Fruit fly (Drosophila melanogaster) whole organism, embryonic: ENCODE measurements around the gene CG34126.

Experiments used
- Ada2b ChIP-seq: fragments of 200-800 bp; sonication (Bioruptor generic); IDR thresholded peaks from 2 replicates; pipeline ENCODE4 v1.3.6; 2022; ENCODE audit warnings: missing biosample characterization, missing genetic modification characterization
- Adf1 ChIP-seq: fragments of 200-800 bp; sonication (Bioruptor generic); IDR thresholded peaks from 2 replicates; pipeline ENCODE4 v1.3.6; 2022; ENCODE audit warnings: missing biosample characterization, missing genetic modification characterization
- Blimp-1 ChIP-seq: fragments of 200-800 bp; sonication (Bioruptor generic); optimal IDR thresholded peaks from 3 replicates; lab custom pipeline; 2018; ENCODE audit warnings: missing biosample characterization, missing genetic modification characterization, mild to moderate bottlenecking, moderate library complexity, missing genetic modification reagents
- CG10462 ChIP-seq: fragments of 200-800 bp; sonication (Bioruptor generic); optimal IDR thresholded peaks from 2 replicates; lab custom pipeline; 2016; ENCODE audit warnings: missing biosample characterization, missing genetic modification characterization
- CG11504 ChIP-seq: fragments of 200-800 bp; sonication (Bioruptor generic); optimal IDR thresholded peaks from 3 replicates; lab custom pipeline; 2019; ENCODE audit warnings: missing biosample characterization, mild to moderate bottlenecking, missing genetic modification characterization, moderate library complexity
- CG14050 ChIP-seq: fragments of 200-800 bp; sonication (Bioruptor generic); IDR thresholded peaks from 3 replicates; pipeline ENCODE4 v1.3.6; 2022; ENCODE audit warnings: missing biosample characterization, missing genetic modification characterization
- CG14860 ChIP-seq: fragments of 200-800 bp; sonication (Bioruptor generic); IDR thresholded peaks from 3 replicates; pipeline ENCODE4 v1.3.6; 2022; ENCODE audit warnings: missing biosample characterization, missing genetic modification characterization; ENCODE audit not compliant: partially characterized antibody
- CG17385 ChIP-seq: fragments of 200-800 bp; sonication (Bioruptor generic); optimal IDR thresholded peaks from 3 replicates; lab custom pipeline; 2018; ENCODE audit warnings: missing biosample characterization, mild to moderate bottlenecking, missing genetic modification characterization
- CG2199 ChIP-seq: fragments of 200-800 bp; sonication (Bioruptor generic); IDR thresholded peaks from 3 replicates; pipeline ENCODE4 v1.3.6; 2022; ENCODE audit warnings: missing biosample characterization, missing genetic modification characterization
- CG42726 ChIP-seq: fragments of 200-800 bp; sonication (Bioruptor generic); IDR thresholded peaks from 2 replicates; pipeline ENCODE4 v1.3.6; 2022; ENCODE audit warnings: missing biosample characterization, missing genetic modification characterization; ENCODE audit not compliant: partially characterized antibody
- CG4282 ChIP-seq: fragments of 200-800 bp; sonication (Bioruptor generic); optimal IDR thresholded peaks from 2 replicates; lab custom pipeline; 2016; ENCODE audit warnings: missing biosample characterization, missing genetic modification characterization
- CG4328 ChIP-seq: fragments of 200-800 bp; sonication (Bioruptor generic); optimal IDR thresholded peaks from 3 replicates; lab custom pipeline; 2017; ENCODE audit warnings: missing biosample characterization, missing genetic modification reagents, missing genetic modification characterization
- CG6813 ChIP-seq: fragments of 200-800 bp; sonication (Bioruptor generic); optimal IDR thresholded peaks from 2 replicates; lab custom pipeline; 2017; ENCODE audit warnings: missing biosample characterization, missing genetic modification characterization, mild to moderate bottlenecking, moderate library complexity, missing genetic modification reagents
- CG7556 ChIP-seq: fragments of 200-800 bp; sonication (Bioruptor generic); optimal IDR thresholded peaks from 2 replicates; lab custom pipeline; 2017; ENCODE audit warnings: missing biosample characterization, mild to moderate bottlenecking, missing genetic modification characterization
- CG9609 ChIP-seq: fragments of 200-800 bp; sonication (Bioruptor generic); optimal IDR thresholded peaks from 3 replicates; lab custom pipeline; 2016; ENCODE audit warnings: missing biosample characterization, missing genetic modification characterization
- CHES-1-like ChIP-seq: fragments of 200-800 bp; sonication (Bioruptor generic); optimal IDR thresholded peaks from 2 replicates; lab custom pipeline; 2016; ENCODE audit warnings: missing biosample characterization, missing genetic modification characterization
- CkIIα-i1 ChIP-seq: fragments of 200-800 bp; sonication (Bioruptor generic); IDR thresholded peaks from 2 replicates; pipeline ENCODE4 v1.3.6; 2022; ENCODE audit warnings: missing biosample characterization, missing genetic modification characterization
- Dek ChIP-seq: fragments of 200-800 bp; sonication (Bioruptor generic); optimal IDR thresholded peaks from 3 replicates; lab custom pipeline; 2019; ENCODE audit warnings: missing biosample characterization, mild to moderate bottlenecking, missing genetic modification characterization, moderate library complexity
- Eip74EF ChIP-seq, 2 experiments: fragments of 200-800 bp in 1 of 2; fragments of >200 bp in 1 of 2; sonication (Bioruptor generic) in 1 of 2; optimal IDR thresholded peaks; 2 replicates each; lab custom pipeline; 2017 to 2019; ENCODE audit warnings: missing biosample characterization in 2 of 2, missing genetic modification characterization in 2 of 2, mild to moderate bottlenecking in 1 of 2, moderate library complexity in 1 of 2
- Med ChIP-seq: fragments of 200-800 bp; sonication (Bioruptor generic); peaks from one replicate; lab custom pipeline; 2016; ENCODE audit warnings: missing biosample characterization, missing genetic modification characterization, mild to moderate bottlenecking, inconsistent platforms, moderate library complexity
- Myb ChIP-seq: fragments of 200-800 bp; sonication (Bioruptor generic); optimal IDR thresholded peaks from 2 replicates; lab custom pipeline; 2016; ENCODE audit warnings: missing biosample characterization, missing genetic modification characterization
- Nf-YB ChIP-seq: fragments of 200-800 bp; sonication (Bioruptor generic); optimal IDR thresholded peaks from 3 replicates; lab custom pipeline; 2019; ENCODE audit warnings: missing biosample characterization, mild to moderate bottlenecking, missing genetic modification characterization, moderate library complexity
- Sin3A ChIP-seq: fragments of >200 bp; optimal IDR thresholded peaks from 2 replicates; lab custom pipeline; 2018
- Six4 ChIP-seq: fragments of 200-800 bp; sonication (Bioruptor generic); optimal IDR thresholded peaks from 2 replicates; lab custom pipeline; 2016; ENCODE audit warnings: missing biosample characterization, missing genetic modification characterization
- Sry-β ChIP-seq: fragments of 200-800 bp; sonication (Bioruptor generic); optimal IDR thresholded peaks from 2 replicates; lab custom pipeline; 2018; ENCODE audit warnings: missing biosample characterization, mild to moderate bottlenecking, missing genetic modification characterization, moderate library complexity
- Stat92E ChIP-seq, 3 experiments: fragments of >200 bp in 2 of 3; fragments of 200-800 bp in 1 of 3; sonication (Bioruptor generic) in 1 of 3; optimal IDR thresholded peaks; 2 replicates each; lab custom pipeline; 2017 to 2019; ENCODE audit warnings: missing biosample characterization in 3 of 3, missing genetic modification characterization in 3 of 3, mild to moderate bottlenecking in 1 of 3, moderate library complexity in 1 of 3
- TFAM ChIP-seq: fragments of 200-800 bp; sonication (Bioruptor generic); optimal IDR thresholded peaks from 2 replicates; lab custom pipeline; 2017; ENCODE audit warnings: missing biosample characterization, missing genetic modification characterization, inconsistent platforms
- abd-A ChIP-seq: fragments of 200-800 bp; sonication (Bioruptor generic); optimal IDR thresholded peaks from 3 replicates; lab custom pipeline; 2019; ENCODE audit warnings: missing biosample characterization, mild to moderate bottlenecking, missing genetic modification characterization, moderate library complexity
- br ChIP-seq: fragments of >200 bp; optimal IDR thresholded peaks from 2 replicates; lab custom pipeline; 2017
- cad ChIP-seq: fragments of >200 bp; optimal IDR thresholded peaks from 2 replicates; lab custom pipeline; 2017; ENCODE audit warnings: missing biosample characterization, missing genetic modification characterization
- cg ChIP-seq: fragments of 200-800 bp; sonication (Bioruptor generic); optimal IDR thresholded peaks from 3 replicates; lab custom pipeline; 2019; ENCODE audit warnings: missing biosample characterization, mild to moderate bottlenecking, missing genetic modification characterization, moderate library complexity
- chif ChIP-seq, 2 experiments: fragments of 200-800 bp; sonication (Bioruptor generic); optimal IDR thresholded peaks; 3 replicates each; lab custom pipeline; 2016; ENCODE audit warnings: missing biosample characterization in 2 of 2, missing genetic modification characterization in 2 of 2
- corto ChIP-seq: fragments of 200-800 bp; sonication (Bioruptor generic); optimal IDR thresholded peaks from 2 replicates; lab custom pipeline; 2016; ENCODE audit warnings: missing biosample characterization, mild to moderate bottlenecking, missing genetic modification characterization, moderate library complexity
- crc ChIP-seq: fragments of 200-800 bp; sonication (Bioruptor generic); optimal IDR thresholded peaks from 2 replicates; lab custom pipeline; 2016; ENCODE audit warnings: missing biosample characterization, missing genetic modification characterization
- fd64A ChIP-seq: fragments of 200-800 bp; sonication (Bioruptor generic); optimal IDR thresholded peaks from 3 replicates; lab custom pipeline; 2018; ENCODE audit warnings: missing biosample characterization, mild to moderate bottlenecking, missing genetic modification characterization
- grn ChIP-seq: fragments of 200-800 bp; sonication (Bioruptor generic); optimal IDR thresholded peaks from 3 replicates; lab custom pipeline; 2017; ENCODE audit warnings: missing biosample characterization, missing genetic modification characterization
- h ChIP-seq: fragments of >200 bp; optimal IDR thresholded peaks from 2 replicates; lab custom pipeline; 2017
- lmd ChIP-seq: fragments of 200-800 bp; sonication (Bioruptor generic); IDR thresholded peaks from 2 replicates; pipeline ENCODE4 v1.3.6; 2022; ENCODE audit warnings: missing biosample characterization, missing genetic modification characterization
- nmo ChIP-seq: fragments of 200-800 bp; sonication (Bioruptor generic); optimal IDR thresholded peaks from 2 replicates; lab custom pipeline; 2018; ENCODE audit warnings: missing biosample characterization, mild to moderate bottlenecking, missing genetic modification characterization, moderate library complexity
- odd ChIP-seq: fragments of 200-800 bp; sonication (Bioruptor generic); optimal IDR thresholded peaks from 2 replicates; lab custom pipeline; 2017; ENCODE audit warnings: missing biosample characterization, mild to moderate bottlenecking, missing genetic modification characterization
- otp ChIP-seq: fragments of 200-800 bp; sonication (Bioruptor generic); IDR thresholded peaks from 3 replicates; pipeline ENCODE4, ENCODE4 v1.3.6; 2022; ENCODE audit warnings: missing biosample characterization, missing genetic modification characterization
- pan ChIP-seq, 4 experiments: fragments of >200 bp in 3 of 4; fragments of 200-800 bp in 1 of 4; sonication (Bioruptor generic) in 1 of 4; optimal IDR thresholded peaks in 3 of 4; IDR thresholded peaks in 1 of 4; 2 replicates each; pipeline versions ENCODE4 v1.3.6 to Lab custom; 2017 to 2022; ENCODE audit warnings: missing biosample characterization in 2 of 4, missing genetic modification characterization in 2 of 4, mixed read lengths in 1 of 4
- pb ChIP-seq: fragments of 200-800 bp; sonication (Bioruptor generic); optimal IDR thresholded peaks from 3 replicates; lab custom pipeline; 2016; ENCODE audit warnings: missing biosample characterization, missing genetic modification characterization
- pros ChIP-seq: fragments of 200-800 bp; sonication (Bioruptor generic); optimal IDR thresholded peaks from 3 replicates; lab custom pipeline; 2019; ENCODE audit warnings: missing biosample characterization, mild to moderate bottlenecking, missing genetic modification characterization, moderate library complexity
- ro ChIP-seq: fragments of 200-800 bp; sonication (Bioruptor generic); IDR thresholded peaks from 2 replicates; pipeline ENCODE4 v1.3.6; 2022; ENCODE audit warnings: missing biosample characterization, missing genetic modification characterization
- run ChIP-seq: fragments of 200-800 bp; sonication (Bioruptor generic); optimal IDR thresholded peaks from 3 replicates; lab custom pipeline; 2018; ENCODE audit warnings: missing biosample characterization, mild to moderate bottlenecking, missing genetic modification characterization
- salm ChIP-seq: fragments of 200-800 bp; sonication (Bioruptor generic); optimal IDR thresholded peaks from 2 replicates; lab custom pipeline; 2018; ENCODE audit warnings: missing biosample characterization, mild to moderate bottlenecking, missing genetic modification characterization
- sc ChIP-seq, 3 experiments: fragments of >200 bp in 2 of 3; fragments of 200-800 bp in 1 of 3; sonication (Bioruptor generic) in 1 of 3; optimal IDR thresholded peaks; 2 replicates in 2 of 3; 3 replicates in 1 of 3; lab custom pipeline; 2017; ENCODE audit warnings: mild to moderate bottlenecking in 1 of 3, missing biosample characterization in 1 of 3, missing genetic modification characterization in 1 of 3, missing genetic modification reagents in 1 of 3
- vfl ChIP-seq: fragments of 200-800 bp; sonication (Bioruptor generic); optimal IDR thresholded peaks from 2 replicates; lab custom pipeline; 2016; ENCODE audit warnings: missing biosample characterization, missing genetic modification characterization

The CG34126 gene

dm6 chr2L:5000287-5000871, 19.0 kb downstream of the CG34126 start (continued):
- TF ChIP-seq Myb (GFP tag; lab: Kevin White, UChicago) (peak; percentile 54), nmo (GFP tag; lab: Kevin White, UChicago) (peak; percentile 86), run (tag; lab: Kevin White, UChicago) (peak; percentile 27), crc (GFP tag; lab: Kevin White, UChicago) (peak; percentile 59), cg (peak; percentile 93), CG7556 (GFP tag; lab: Kevin White, UChicago) (peak; percentile 92), Med (GFP tag; lab: Kevin White, UChicago) (peak; percentile 95), grn (GFP tag; lab: Kevin White, UChicago) (peak; percentile 26), CG9609 (peak; percentile 84), otp (GFP tag; lab: Robert Waterston, UW) (peak; percentile 67; the same call in 2 of the 3 replicates), Stat92E (GFP tag; optimal IDR thresholded peaks at IDR 0.05; lab: Kevin White, UChicago) (peak in 1 of 3 experiments; percentile 57), Dek (tag; lab: Kevin White, UChicago) (peak; percentile 89), CG17385 (peak; percentile 78), CG14050 (GFP tag; lab: Robert Waterston, UW) (peak; percentile 56), odd (peak; percentile 85), cad (GFP tag; lab: Kevin White, UChicago) (no peak), Blimp-1 (GFP tag; lab: Kevin White, UChicago) (peak; percentile 73), abd-A (tag; lab: Kevin White, UChicago) (peak; percentile 9), CG14860 (GFP tag; lab: Robert Waterston, UW) (no peak), corto (peak; percentile 69), pb (GFP tag; lab: Kevin White, UChicago) (peak; percentile 57), CG6813 (GFP tag; lab: Kevin White, UChicago) (peak; percentile 73), fd64A (GFP tag; lab: Kevin White, UChicago) (no peak), salm (tag; lab: Kevin White, UChicago) (peak; percentile 63), vfl (GFP tag; lab: Kevin White, UChicago) (peak; percentile 87), CG2199 (GFP tag; lab: Robert Waterston, UW) (peak; percentile 7; the same call in 1 of the 3 replicates), CG10462 (GFP tag; lab: Kevin White, UChicago) (peak; percentile 69), br (lab: Kevin White, UChicago) (no peak), Sin3A (lab: Kevin White, UChicago) (no peak), CG11504 (tag; lab: Kevin White, UChicago) (peak; percentile 84), Ada2b (GFP tag; lab: Robert Waterston, UW) (peak; percentile 84), Nf-YB (GFP tag; lab: Kevin White, UChicago) (peak; percentile 75), CHES-1-like (GFP tag; lab: Kevin White, UChicago) (peak; percentile 58), chif (GFP tag; optimal IDR thresholded peaks at IDR 0.05; lab: Kevin White, UChicago) (peak; percentile 74 to 85), Six4 (GFP tag; lab: Kevin White, UChicago) (peak; percentile 71), CG4328 (peak; percentile 67), pros (GFP tag; lab: Kevin White, UChicago) (peak; percentile 76), Sry-β (GFP tag; lab: Kevin White, UChicago) (no peak), TFAM (GFP tag; lab: Kevin White, UChicago) (peak; percentile 6), CG4282 (GFP tag; lab: Kevin White, UChicago) (no peak), ro (peak; percentile 57; the same call in 1 of the 2 replicates), Adf1 (peak; percentile 51), Eip74EF (GFP tag; optimal IDR thresholded peaks at IDR 0.05; lab: Kevin White, UChicago) (peak in 1 of 2 experiments; percentile 75), h (lab: Kevin White, UChicago) (no peak), pan (optimal IDR thresholded peaks at IDR 0.05; lab: Kevin White, UChicago) (no peak), pan (GFP tag; optimal IDR thresholded peaks at IDR 0.05 in 1 of 2, IDR thresholded peaks at IDR 0.05 in 1 of 2) (peak in 1 of 2 experiments; percentile 82), sc (optimal IDR thresholded peaks at IDR 0.05; lab: Kevin White, UChicago) (no peak), sc (GFP tag; optimal IDR thresholded peaks at IDR 0.05; lab: Kevin White, UChicago) (peak; percentile 67), lmd (peak; percentile 84), CkIIα-i1 (GFP tag; lab: Robert Waterston, UW) (no peak), CG42726 (GFP tag; lab: Robert Waterston, UW) (no peak)
